Worm (Caenorhabditis elegans) whole organism, young adult: ENCODE results near the gene cpna-3.

Experiments
- F10E7.11 ChIP-seq: sonication (generic microtip); optimal IDR thresholded peaks from 2 replicates; lab custom pipeline; 2017; ENCODE audit warnings: mild to moderate bottlenecking, missing genetic modification characterization, moderate library complexity, missing compliant biosample characterization
- F39B2.1 ChIP-seq: fragments of 200-800 bp; sonication (Bioruptor generic); IDR thresholded peaks from 2 replicates; pipeline ENCODE4 v1.3.6; 2022; ENCODE audit warnings: missing genetic modification reagents, missing genetic modification characterization, missing compliant biosample characterization
- Y79H2A.3 ChIP-seq: fragments of 200-800 bp; sonication (Bioruptor generic); conservative IDR thresholded peaks from 2 replicates; pipeline ENCODE4 v1.3.6; 2022; ENCODE audit warnings: missing genetic modification reagents, missing genetic modification characterization, missing compliant biosample characterization
- ama-1 ChIP-seq, 3 experiments: fragments of 150-350 bp in 1 of 3; sonication (generic microtip) in 2 of 3; optimal IDR thresholded peaks; 2 replicates each; lab custom pipeline; 2014 to 2018; ENCODE audit warnings: missing biosample characterization in 2 of 3, missing genetic modification characterization in 2 of 3, missing genetic modification reagents in 2 of 3
- aptf-3 ChIP-seq: fragments of 200-800 bp; sonication (Bioruptor generic); IDR thresholded peaks from 2 replicates; pipeline ENCODE4 v1.3.6; 2022; ENCODE audit warnings: missing genetic modification characterization, missing compliant biosample characterization
- ccch-3 ChIP-seq: fragments of 200-800 bp; sonication (Bioruptor generic); optimal IDR thresholded peaks from 2 replicates; lab custom pipeline; 2018; ENCODE audit warnings: mild to moderate bottlenecking, missing genetic modification characterization, missing compliant biosample characterization
- ets-4 ChIP-seq: fragments of 200-800 bp; sonication (Bioruptor generic); optimal IDR thresholded peaks from 2 replicates; lab custom pipeline; 2018; ENCODE audit warnings: mild to moderate bottlenecking, missing genetic modification characterization, missing compliant biosample characterization
- lin-54 ChIP-seq: fragments of 200-800 bp; sonication (Bioruptor generic); optimal IDR thresholded peaks from 2 replicates; lab custom pipeline; 2018; ENCODE audit warnings: mild to moderate bottlenecking, missing genetic modification characterization, missing compliant biosample characterization
- mel-28 ChIP-seq: sonication (generic microtip); optimal IDR thresholded peaks from 2 replicates; lab custom pipeline; 2016; ENCODE audit warnings: borderline replicate concordance, mild to moderate bottlenecking, missing genetic modification characterization, missing compliant biosample characterization
- nhr-120 ChIP-seq: fragments of 200-800 bp; sonication (Bioruptor generic); IDR thresholded peaks from 2 replicates; pipeline ENCODE4 v1.3.6; 2022; ENCODE audit warnings: missing genetic modification characterization, missing compliant biosample characterization
- unc-62 ChIP-seq: fragments of 150-350 bp; optimal IDR thresholded peaks from 2 replicates; lab custom pipeline; 2014; ENCODE audit warnings: missing biosample characterization, missing genetic modification reagents, missing genetic modification characterization
- ztf-6 ChIP-seq: fragments of 200-800 bp; sonication (Bioruptor generic); IDR thresholded peaks from 2 replicates; pipeline ENCODE4 v1.3.6; 2022; ENCODE audit warnings: missing genetic modification reagents, missing genetic modification characterization, missing compliant biosample characterization

DNA sequence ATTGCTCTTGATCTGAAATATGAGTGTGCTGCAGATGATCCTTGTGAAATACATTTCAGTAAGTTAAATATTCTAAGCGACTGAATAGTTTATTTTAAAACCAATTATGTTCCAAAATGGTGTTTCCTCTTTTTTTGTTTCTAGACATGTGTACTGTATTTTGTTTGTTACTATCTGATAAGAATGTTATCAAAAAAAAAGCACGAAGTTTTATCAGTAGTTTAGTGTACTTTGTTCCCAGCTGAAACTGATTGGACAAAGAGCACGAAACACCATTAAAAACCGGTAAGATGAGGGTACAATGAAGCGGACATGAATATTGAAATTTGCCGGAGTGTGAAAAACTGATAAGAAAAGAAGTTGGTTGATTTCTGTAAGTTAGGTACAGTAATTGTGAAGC is 26.5 kb upstream of the cpna-3 start:
- TF ChIP-seq unc-62 (GFP tag; lab: Kevin White, UChicago) (no peak), nhr-120 (GFP tag; lab: Robert Waterston, UW) (no peak), mel-28 (no peak), F39B2.1 (GFP tag; lab: Robert Waterston, UW) (no peak), F10E7.11 (tag; lab: Kevin White, UChicago) (no peak), ztf-6 (GFP tag; lab: Robert Waterston, UW) (no peak), aptf-3 (GFP tag; lab: Robert Waterston, UW) (no peak), Y79H2A.3 (no peak), ets-4 (no peak), ccch-3 (GFP tag; lab: Kevin White, UChicago) (no peak), lin-54 (GFP tag; lab: Kevin White, UChicago) (no peak), ama-1 (optimal IDR thresholded peaks at IDR 0.05; lab: Kevin White, UChicago) (no peak), ama-1 (GFP tag; optimal IDR thresholded peaks at IDR 0.05; lab: Kevin White, UChicago) (no peak)
